Worm (Caenorhabditis elegans) whole organism, L4 larva: Measurements from ENCODE around the gene lron-2.

ENCODE experiments used
- F44E2.7 ChIP-seq: fragments of 200-800 bp; sonication (Bioruptor generic); IDR thresholded peaks from 2 replicates; pipeline ENCODE4 v2.1.2; 2022; ENCODE audit warnings: missing genetic modification characterization, missing compliant biosample characterization
- F49E8.2 ChIP-seq: sonication (generic microtip); optimal IDR thresholded peaks from 2 replicates; lab custom pipeline; 2016; ENCODE audit warnings: missing compliant biosample characterization, mild to moderate bottlenecking, missing genetic modification characterization, borderline replicate concordance
- Y75B8A.6 ChIP-seq: fragments of 200-800 bp; sonication (Bioruptor generic); IDR thresholded peaks from 2 replicates; pipeline ENCODE4 v1.3.6; 2022; ENCODE audit warnings: missing genetic modification reagents, missing genetic modification characterization, missing compliant biosample characterization
- arid-1 ChIP-seq: fragments of 200-800 bp; sonication (Bioruptor generic); conservative IDR thresholded peaks from 2 replicates; pipeline ENCODE4 v1.3.6; 2022; ENCODE audit warnings: missing genetic modification reagents, missing genetic modification characterization, missing compliant biosample characterization
- ceh-20 ChIP-seq: fragments of 200-800 bp; sonication (Bioruptor generic); IDR thresholded peaks from 2 replicates; pipeline ENCODE4 v1.3.6; 2022; ENCODE audit warnings: missing genetic modification reagents, missing genetic modification characterization, missing compliant biosample characterization
- ceh-44 ChIP-seq: fragments of 200-800 bp; sonication (Bioruptor generic); IDR thresholded peaks from 2 replicates; pipeline ENCODE4 v1.3.6; 2022; ENCODE audit warnings: missing genetic modification reagents, missing genetic modification characterization, missing compliant biosample characterization
- ceh-82 ChIP-seq: sonication (generic microtip); optimal IDR thresholded peaks from 2 replicates; lab custom pipeline; 2017; ENCODE audit warnings: missing biosample characterization, missing genetic modification characterization
- ctbp-1 ChIP-seq: fragments of 200-800 bp; sonication (Bioruptor generic); IDR thresholded peaks from 2 replicates; pipeline ENCODE4 v1.3.6; 2022; ENCODE audit warnings: missing genetic modification reagents, missing genetic modification characterization, missing compliant biosample characterization
- daf-12 ChIP-seq: fragments of 150-350 bp; optimal IDR thresholded peaks from 2 replicates; lab custom pipeline; 2014; ENCODE audit warnings: missing biosample characterization, missing genetic modification reagents, missing genetic modification characterization
- dmd-8 ChIP-seq: fragments of 200-800 bp; sonication (Bioruptor generic); IDR thresholded peaks from 2 replicates; pipeline ENCODE4 v1.3.6; 2022; ENCODE audit warnings: missing genetic modification characterization, missing compliant biosample characterization
- dve-1 ChIP-seq: sonication (generic microtip); optimal IDR thresholded peaks from 2 replicates; lab custom pipeline; 2017; ENCODE audit warnings: antibody characterized with exemption, mild to moderate bottlenecking, missing genetic modification characterization, missing compliant biosample characterization; ENCODE audit not compliant: insufficient read depth
- fkh-10 ChIP-seq: fragments of 150-350 bp; optimal IDR thresholded peaks from 2 replicates; lab custom pipeline; 2014; ENCODE audit warnings: missing biosample characterization, missing genetic modification reagents, missing genetic modification characterization
- hif-1 ChIP-seq, 2 experiments: sonication (generic microtip); optimal IDR thresholded peaks; 2 replicates each; lab custom pipeline; 2016 to 2017; ENCODE audit warnings: missing compliant biosample characterization in 2 of 2, missing genetic modification characterization in 2 of 2, missing genetic modification reagents in 2 of 2, missing genotype in 2 of 2, mild to moderate bottlenecking in 1 of 2
- jun-1 ChIP-seq: fragments of 150-350 bp; optimal IDR thresholded peaks from 2 replicates; lab custom pipeline; 2014; ENCODE audit warnings: missing biosample characterization, missing genetic modification reagents, missing genetic modification characterization
- lim-7 ChIP-seq: fragments of 200-800 bp; sonication (Bioruptor generic); IDR thresholded peaks from 2 replicates; pipeline ENCODE4 v1.3.6; 2022; ENCODE audit warnings: missing genetic modification characterization, missing compliant biosample characterization
- lin-13 ChIP-seq: fragments of 150-350 bp; optimal IDR thresholded peaks from 2 replicates; lab custom pipeline; 2014; ENCODE audit warnings: missing biosample characterization, missing genetic modification reagents, missing genetic modification characterization
- lin-29 ChIP-seq: fragments of 200-800 bp; sonication (Bioruptor generic); IDR thresholded peaks from 2 replicates; pipeline ENCODE4 v1.3.6; 2022; ENCODE audit warnings: missing genetic modification reagents, missing genetic modification characterization, missing compliant biosample characterization
- lin-38 ChIP-seq: fragments of 200-800 bp; sonication (Bioruptor generic); IDR thresholded peaks from 2 replicates; pipeline ENCODE4 v1.3.6; 2022; ENCODE audit warnings: missing genetic modification reagents, missing genetic modification characterization, missing compliant biosample characterization
- lsy-2 ChIP-seq, 2 experiments: fragments of 150-350 bp in 1 of 2; sonication (generic microtip) in 1 of 2; optimal IDR thresholded peaks; 2 replicates each; lab custom pipeline; 2014 to 2017; ENCODE audit warnings: missing biosample characterization in 2 of 2, missing genetic modification characterization in 2 of 2
- nhr-10 ChIP-seq: fragments of 150-350 bp; optimal IDR thresholded peaks from 2 replicates; lab custom pipeline; 2014; ENCODE audit warnings: missing biosample characterization, missing genetic modification characterization
- nhr-111 ChIP-seq: fragments of 200-800 bp; sonication (Bioruptor generic); optimal IDR thresholded peaks from 2 replicates; lab custom pipeline; 2018; ENCODE audit warnings: mild to moderate bottlenecking, missing genetic modification characterization, missing compliant biosample characterization
- nhr-25 ChIP-seq: sonication (generic microtip); optimal IDR thresholded peaks from 2 replicates; lab custom pipeline; 2017; ENCODE audit warnings: missing genetic modification characterization, mild to moderate bottlenecking, missing compliant biosample characterization, antibody characterized with exemption, moderate library complexity, borderline replicate concordance; ENCODE audit not compliant: insufficient read depth
- nhr-28 ChIP-seq: fragments of 150-350 bp; optimal IDR thresholded peaks from 2 replicates; lab custom pipeline; 2014; ENCODE audit warnings: missing biosample characterization, missing genetic modification characterization
- nhr-6 ChIP-seq: fragments of 150-350 bp; optimal IDR thresholded peaks from 2 replicates; lab custom pipeline; 2014; ENCODE audit warnings: missing biosample characterization, missing genetic modification characterization
- nhr-77 ChIP-seq: fragments of 150-350 bp; optimal IDR thresholded peaks from 2 replicates; lab custom pipeline; 2014; ENCODE audit warnings: missing biosample characterization, missing genetic modification characterization
- pha-4 ChIP-seq, 2 experiments: fragments of 150-350 bp in 1 of 2; fragments of 200-800 bp in 1 of 2; sonication (Bioruptor generic) in 1 of 2; IDR thresholded peaks in 1 of 2; optimal IDR thresholded peaks in 1 of 2; 2 replicates each; pipeline versions ENCODE4 v1.3.6 to Lab custom; 2014 to 2022; ENCODE audit warnings: missing genetic modification characterization in 2 of 2, missing genetic modification reagents in 2 of 2, missing biosample characterization in 1 of 2, missing compliant biosample characterization in 1 of 2
- pqm-1 ChIP-seq: sonication (generic microtip); optimal IDR thresholded peaks from 2 replicates; lab custom pipeline; 2017; ENCODE audit warnings: missing biosample characterization, missing genetic modification characterization
- rbr-2 ChIP-seq: sonication (generic microtip); optimal IDR thresholded peaks from 2 replicates; lab custom pipeline; 2016; ENCODE audit warnings: missing genotype, missing genetic modification characterization, missing compliant biosample characterization
- saeg-2 ChIP-seq: fragments of 200-800 bp; sonication (Bioruptor generic); IDR thresholded peaks from 2 replicates; pipeline ENCODE4 v1.3.6; 2022; ENCODE audit warnings: missing genetic modification reagents, missing genetic modification characterization, missing compliant biosample characterization
- skn-1 ChIP-seq: fragments of 150-350 bp; optimal IDR thresholded peaks from 2 replicates; lab custom pipeline; 2014; ENCODE audit warnings: missing biosample characterization, missing genetic modification characterization
- snpc-4 ChIP-seq: fragments of 150-350 bp; optimal IDR thresholded peaks from 2 replicates; lab custom pipeline; 2014; ENCODE audit warnings: missing biosample characterization, missing genetic modification characterization
- spr-1 ChIP-seq: sonication (generic microtip); optimal IDR thresholded peaks from 2 replicates; lab custom pipeline; 2016; ENCODE audit warnings: mild to moderate bottlenecking, missing genetic modification characterization, missing compliant biosample characterization
- unc-62 ChIP-seq, 3 experiments: fragments of 150-350 bp in 1 of 3; sonication (generic microtip); optimal IDR thresholded peaks in 2 of 3; peaks in 1 of 3; 1 replicate in 1 of 3; 2 replicates in 2 of 3; lab custom pipeline; 2014 to 2017; ENCODE audit warnings: missing biosample characterization in 3 of 3, missing genetic modification characterization in 3 of 3, missing genetic modification reagents in 3 of 3, missing genotype in 1 of 3
- vab-7 ChIP-seq: fragments of 200-800 bp; sonication (Bioruptor generic); IDR thresholded peaks from 2 replicates; pipeline ENCODE4 v1.3.6; 2022; ENCODE audit warnings: missing genetic modification reagents, missing genetic modification characterization, missing compliant biosample characterization
- zfp-3 ChIP-seq: fragments of 200-800 bp; sonication (Bioruptor generic); conservative IDR thresholded peaks from 2 replicates; pipeline ENCODE4 v1.3.6; 2022; ENCODE audit warnings: missing genetic modification reagents, missing genetic modification characterization, missing compliant biosample characterization

The lron-2 gene

DNA sequence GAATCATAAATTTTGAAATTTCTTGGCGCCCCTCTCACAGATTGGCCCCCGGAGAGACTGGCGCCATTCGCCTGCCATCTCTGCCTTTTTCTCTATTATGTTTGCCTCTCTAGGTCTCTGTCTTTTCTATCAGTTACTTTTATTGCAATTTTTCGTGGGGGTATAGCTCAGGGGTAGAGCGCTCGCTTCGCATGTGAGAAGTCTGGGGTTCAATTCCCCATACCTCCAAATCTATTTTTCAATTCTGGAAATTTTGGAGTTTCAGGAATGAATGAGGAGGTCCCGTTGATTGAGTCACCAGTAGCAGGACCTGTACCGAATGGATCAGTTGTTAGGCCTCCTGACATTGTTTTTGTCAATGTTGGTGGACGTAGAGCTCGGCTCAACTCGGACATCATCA, 30.7 kb upstream of the lron-2 start, which contains the start of gene kvs-3 (continued):
- TF ChIP-seq F44E2.7 (GFP tag; lab: Robert Waterston, UW): peak; percentile 96
- peak; percentile 85 for TF ChIP-seq nhr-111 (GFP tag; lab: Kevin White, UChicago)
- no peak for TF ChIP-seq daf-12 (tag; lab: Kevin White, UChicago)
- TF ChIP-seq lim-7: peak; percentile 98; the same call in 1 of the 2 replicates
- TF ChIP-seq hif-1 (tag; optimal IDR thresholded peaks at IDR 0.05; lab: Kevin White, UChicago): peak in 1 of 2 experiments; percentile 62
- peak; percentile 90 for TF ChIP-seq ceh-44 (GFP tag; lab: Robert Waterston, UW)
- TF ChIP-seq nhr-6 (tag; lab: Kevin White, UChicago): no peak
- no peak for TF ChIP-seq jun-1 (tag; lab: Kevin White, UChicago)
- no peak for TF ChIP-seq ceh-82 (tag; lab: Kevin White, UChicago)
- peak; percentile 80 for TF ChIP-seq ceh-20 (GFP tag; lab: Robert Waterston, UW)

DNA sequence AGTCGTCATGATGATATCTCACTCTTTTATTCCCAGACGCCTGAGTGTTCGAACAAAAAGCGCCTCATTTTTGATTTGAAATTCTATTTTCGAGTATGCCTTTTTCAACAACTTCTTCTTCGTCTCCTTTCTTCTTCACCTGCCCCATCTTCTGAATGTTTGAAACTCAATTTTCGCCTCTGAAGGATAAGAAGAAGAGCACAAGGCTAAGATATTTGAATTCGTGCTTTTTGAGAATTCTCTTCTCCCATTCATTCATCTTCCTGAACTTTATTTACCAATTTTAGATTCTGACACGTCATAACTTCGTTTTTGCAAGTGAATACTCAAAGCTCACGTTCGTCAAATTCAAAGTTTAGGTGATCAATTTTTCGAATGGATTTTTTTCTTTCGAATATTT, 29.6 kb upstream of the lron-2 start:
- TF ChIP-seq ctbp-1 (GFP tag; lab: Robert Waterston, UW): 0 out of 2 replicates have a peak, but pooled peaks have one; percentile 41
- TF ChIP-seq lsy-2 (tag; optimal IDR thresholded peaks at IDR 0.05; lab: Kevin White, UChicago): no peak
- TF ChIP-seq fkh-10 (GFP tag; lab: Kevin White, UChicago): peak; percentile 65
- no peak for TF ChIP-seq lin-38 (GFP tag; lab: Robert Waterston, UW)
- TF ChIP-seq lin-13 (GFP tag; lab: Kevin White, UChicago): no peak

DNA sequence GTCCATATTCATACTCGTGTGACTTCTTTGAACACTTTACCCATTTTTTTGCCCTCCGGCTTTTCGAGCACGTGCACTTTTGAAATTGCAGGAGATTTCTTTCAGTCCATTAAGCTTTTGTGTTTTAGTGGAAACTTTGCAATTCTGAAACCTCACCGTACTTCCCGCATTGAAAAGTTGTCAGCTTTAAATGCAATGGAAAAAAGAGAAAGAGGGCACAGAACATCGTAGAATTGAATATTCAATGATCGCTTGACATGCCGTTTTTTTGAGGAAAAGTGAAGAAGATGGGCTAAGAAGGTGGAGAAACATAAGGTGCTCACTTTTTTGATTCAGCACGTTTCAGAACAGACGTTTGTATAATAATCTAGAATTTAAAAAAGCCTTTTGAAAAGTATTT, 27.0 kb upstream of the lron-2 start:
- TF ChIP-seq unc-62 (GFP tag; optimal IDR thresholded peaks at IDR 0.05 in 1 of 2; lab: Kevin White, UChicago) (peak in 1 of 2 experiments; percentile 96), unc-62 (tag; optimal IDR thresholded peaks at IDR 0.05; lab: Kevin White, UChicago) (no peak), daf-12 (tag; lab: Kevin White, UChicago) (no peak)

DNA sequence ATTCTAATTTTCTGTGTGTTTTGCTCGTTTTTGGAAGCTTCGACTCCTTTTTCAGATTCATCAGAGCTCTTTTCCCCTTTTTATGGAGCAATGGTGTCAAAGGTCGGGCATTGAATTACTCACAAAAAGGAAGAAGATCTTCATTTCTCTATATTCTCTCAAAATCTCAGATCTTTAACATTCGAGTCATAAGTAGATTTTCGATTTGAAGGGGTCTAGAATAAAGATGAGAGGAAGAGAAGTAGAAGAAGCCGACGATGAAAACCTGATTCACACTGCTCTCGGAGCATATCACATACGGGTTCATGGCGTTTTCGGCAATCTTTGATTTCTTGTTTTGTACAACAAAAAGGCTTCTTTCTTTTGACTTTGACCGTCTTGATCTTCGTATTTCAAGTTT, 25.0 kb upstream of the lron-2 start:
- TF ChIP-seq fkh-10 (GFP tag; lab: Kevin White, UChicago) (peak; percentile 65), rbr-2 (tag; lab: Kevin White, UChicago) (no peak)

- peak; percentile 9 for TF ChIP-seq dve-1
- TF ChIP-seq pha-4 (GFP tag; IDR thresholded peaks at IDR 0.05; lab: Robert Waterston, UW): no peak
- no peak for TF ChIP-seq pha-4 (tag; optimal IDR thresholded peaks at IDR 0.05; lab: Kevin White, UChicago)
Measured at ce11 chrV:9305116-9305515, 17.8 kb upstream of the lron-2 start, which contains the start of gene F44A2.3. Gene F44A2.3, plus strand, starts transcription at chrV:9305416.

DNA sequence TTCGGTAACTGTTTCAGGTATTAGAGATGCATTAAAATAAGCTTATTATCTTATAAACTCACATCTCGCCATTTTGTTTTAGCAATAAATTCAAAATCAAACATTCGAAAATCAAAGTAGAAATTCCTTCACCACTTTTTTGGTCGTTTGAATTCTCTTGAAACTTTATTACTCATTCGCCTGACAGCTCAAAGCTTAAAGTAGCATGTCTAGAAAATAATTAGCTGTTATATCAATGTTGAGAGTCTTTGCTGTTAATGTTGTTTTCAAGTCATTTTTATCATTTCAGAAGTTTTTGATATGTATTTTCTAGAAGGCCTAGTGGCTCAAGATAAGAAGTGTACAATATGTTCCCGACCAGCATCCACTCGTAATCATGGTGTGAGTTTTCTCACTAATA, 15.7 kb upstream of the lron-2 start, which contains the start of gene nhr-39:
Gene nhr-39 (plus strand): TSS at position 301 of the 400 bp plus-strand sequence.
- TF ChIP-seq nhr-25 (tag; lab: Kevin White, UChicago): no peak

ce11 chrV:9297332-9297731, 10.0 kb upstream of the lron-2 start, which contains the start of gene F44A2.5:
Gene F44A2.5, plus strand, starts transcription at chrV:9297632.
- TF ChIP-seq Y75B8A.6 (no peak), lin-29 (GFP tag; lab: Robert Waterston, UW) (no peak), zfp-3 (GFP tag; lab: Robert Waterston, UW) (no peak), lsy-2 (tag; optimal IDR thresholded peaks at IDR 0.05; lab: Kevin White, UChicago) (no peak), snpc-4 (tag; lab: Kevin White, UChicago) (no peak), saeg-2 (GFP tag; lab: Robert Waterston, UW) (no peak), nhr-28 (tag; lab: Kevin White, UChicago) (no peak), nhr-10 (tag; lab: Kevin White, UChicago) (no peak), hif-1 (tag; optimal IDR thresholded peaks at IDR 0.05; lab: Kevin White, UChicago) (no peak), skn-1 (no peak), ceh-82 (tag; lab: Kevin White, UChicago) (no peak), vab-7 (GFP tag; lab: Robert Waterston, UW) (no peak), pqm-1 (no peak), dmd-8 (GFP tag; lab: Robert Waterston, UW) (no peak), lin-13 (GFP tag; lab: Kevin White, UChicago) (no peak), F49E8.2 (tag; lab: Kevin White, UChicago) (no peak), ctbp-1 (GFP tag; lab: Robert Waterston, UW) (no peak), arid-1 (no peak), spr-1 (tag; lab: Kevin White, UChicago) (no peak), nhr-77 (tag; lab: Kevin White, UChicago) (no peak)
